Worm (Caenorhabditis elegans) whole organism, L4 larva: ENCODE data around the gene srx-59.

Source experiments
- F10B5.3 ChIP-seq: sonication (generic microtip); optimal IDR thresholded peaks from 2 replicates; lab custom pipeline; 2016; ENCODE audit warnings: mild to moderate bottlenecking, missing genetic modification characterization, missing compliant biosample characterization
- F26F4.8 ChIP-seq: fragments of 200-800 bp; sonication (Bioruptor generic); conservative IDR thresholded peaks from 2 replicates; pipeline ENCODE4 v1.3.6; 2022; ENCODE audit warnings: missing genetic modification characterization, missing compliant biosample characterization
- F37D6.2 ChIP-seq: sonication (generic microtip); optimal IDR thresholded peaks from 2 replicates; lab custom pipeline; 2016; ENCODE audit warnings: mild to moderate bottlenecking, missing genetic modification characterization, missing compliant biosample characterization
- F44E2.7 ChIP-seq: fragments of 200-800 bp; sonication (Bioruptor generic); IDR thresholded peaks from 2 replicates; pipeline ENCODE4 v2.1.2; 2022; ENCODE audit warnings: missing genetic modification characterization, missing compliant biosample characterization
- Y105C5A.15 ChIP-seq: fragments of 200-800 bp; sonication (Bioruptor generic); IDR thresholded peaks from 2 replicates; pipeline ENCODE4 v1.3.6; 2022; ENCODE audit warnings: missing genetic modification characterization, missing compliant biosample characterization
- Y5F2A.4 ChIP-seq: fragments of 200-800 bp; sonication (Bioruptor generic); optimal IDR thresholded peaks from 2 replicates; lab custom pipeline; 2018; ENCODE audit warnings: mild to moderate bottlenecking, missing genetic modification characterization, missing compliant biosample characterization
- Y75B8A.6 ChIP-seq: fragments of 200-800 bp; sonication (Bioruptor generic); IDR thresholded peaks from 2 replicates; pipeline ENCODE4 v1.3.6; 2022; ENCODE audit warnings: missing genetic modification reagents, missing genetic modification characterization, missing compliant biosample characterization
- aha-1 ChIP-seq: fragments of 150-350 bp; peaks from one replicate; lab custom pipeline; 2014; ENCODE audit warnings: missing biosample characterization, missing genetic modification characterization
- ceh-20 ChIP-seq: fragments of 200-800 bp; sonication (Bioruptor generic); IDR thresholded peaks from 2 replicates; pipeline ENCODE4 v1.3.6; 2022; ENCODE audit warnings: missing genetic modification reagents, missing genetic modification characterization, missing compliant biosample characterization
- ceh-62 ChIP-seq: sonication (generic microtip); optimal IDR thresholded peaks from 2 replicates; lab custom pipeline; 2017; ENCODE audit warnings: missing biosample characterization, missing genetic modification characterization
- ctbp-1 ChIP-seq: fragments of 200-800 bp; sonication (Bioruptor generic); IDR thresholded peaks from 2 replicates; pipeline ENCODE4 v1.3.6; 2022; ENCODE audit warnings: missing genetic modification reagents, missing genetic modification characterization, missing compliant biosample characterization
- daf-16 ChIP-seq, 3 experiments: sonication (generic microtip); optimal IDR thresholded peaks; 2 replicates each; lab custom pipeline; 2016 to 2017; ENCODE audit warnings: missing genetic modification characterization in 3 of 3, missing genetic modification reagents in 3 of 3, mild to moderate bottlenecking in 2 of 3, missing compliant biosample characterization in 2 of 3, missing biosample characterization in 1 of 3, moderate library complexity in 1 of 3
- dmd-6 ChIP-seq: fragments of 200-800 bp; sonication (Bioruptor generic); IDR thresholded peaks from 2 replicates; pipeline ENCODE4 v1.3.6; 2022; ENCODE audit warnings: missing genetic modification reagents, missing genetic modification characterization, missing compliant biosample characterization
- dmd-8 ChIP-seq: fragments of 200-800 bp; sonication (Bioruptor generic); IDR thresholded peaks from 2 replicates; pipeline ENCODE4 v1.3.6; 2022; ENCODE audit warnings: missing genetic modification characterization, missing compliant biosample characterization
- dve-1 ChIP-seq: sonication (generic microtip); optimal IDR thresholded peaks from 2 replicates; lab custom pipeline; 2017; ENCODE audit warnings: antibody characterized with exemption, mild to moderate bottlenecking, missing genetic modification characterization, missing compliant biosample characterization; ENCODE audit not compliant: insufficient read depth
- egl-27 ChIP-seq: sonication (generic microtip); optimal IDR thresholded peaks from 3 replicates; lab custom pipeline; 2017; ENCODE audit warnings: missing biosample characterization, missing genetic modification reagents, missing genetic modification characterization
- gei-8 ChIP-seq: fragments of 200-800 bp; sonication (Bioruptor generic); optimal IDR thresholded peaks from 2 replicates; lab custom pipeline; 2018; ENCODE audit warnings: mild to moderate bottlenecking, missing genetic modification characterization, missing compliant biosample characterization
- hlh-30 ChIP-seq: sonication (generic microtip); optimal IDR thresholded peaks from 2 replicates; lab custom pipeline; 2017; ENCODE audit warnings: antibody characterized with exemption, mild to moderate bottlenecking, missing genetic modification characterization, missing compliant biosample characterization; ENCODE audit not compliant: insufficient read depth
- jun-1 ChIP-seq: fragments of 150-350 bp; optimal IDR thresholded peaks from 2 replicates; lab custom pipeline; 2014; ENCODE audit warnings: missing biosample characterization, missing genetic modification reagents, missing genetic modification characterization
- lim-7 ChIP-seq: fragments of 200-800 bp; sonication (Bioruptor generic); IDR thresholded peaks from 2 replicates; pipeline ENCODE4 v1.3.6; 2022; ENCODE audit warnings: missing genetic modification characterization, missing compliant biosample characterization
- lin-38 ChIP-seq: fragments of 200-800 bp; sonication (Bioruptor generic); IDR thresholded peaks from 2 replicates; pipeline ENCODE4 v1.3.6; 2022; ENCODE audit warnings: missing genetic modification reagents, missing genetic modification characterization, missing compliant biosample characterization
- lsy-2 ChIP-seq, 2 experiments: fragments of 150-350 bp in 1 of 2; sonication (generic microtip) in 1 of 2; optimal IDR thresholded peaks; 2 replicates each; lab custom pipeline; 2014 to 2017; ENCODE audit warnings: missing biosample characterization in 2 of 2, missing genetic modification characterization in 2 of 2
- mdl-1 ChIP-seq, 2 experiments: fragments of 150-350 bp in 1 of 2; sonication (generic microtip) in 1 of 2; optimal IDR thresholded peaks; 2 replicates each; lab custom pipeline; 2014 to 2017; ENCODE audit warnings: missing biosample characterization in 2 of 2, missing genetic modification characterization in 2 of 2
- mdt-29 ChIP-seq: fragments of 200-800 bp; sonication (Bioruptor generic); IDR thresholded peaks from 2 replicates; pipeline ENCODE4 v1.3.6; 2022; ENCODE audit warnings: missing genetic modification reagents, missing genetic modification characterization, missing compliant biosample characterization
- mep-1 ChIP-seq: fragments of 150-350 bp; sonication (generic microtip); optimal IDR thresholded peaks from 3 replicates; lab custom pipeline; 2014; ENCODE audit warnings: missing biosample characterization, missing genetic modification characterization
- mxl-3 ChIP-seq: fragments of 200-800 bp; sonication (Bioruptor generic); optimal IDR thresholded peaks from 2 replicates; lab custom pipeline; 2018; ENCODE audit warnings: mild to moderate bottlenecking, missing genetic modification characterization, missing compliant biosample characterization
- nhr-10 ChIP-seq: fragments of 150-350 bp; optimal IDR thresholded peaks from 2 replicates; lab custom pipeline; 2014; ENCODE audit warnings: missing biosample characterization, missing genetic modification characterization
- nhr-102 ChIP-seq: sonication (generic microtip); optimal IDR thresholded peaks from 2 replicates; lab custom pipeline; 2016; ENCODE audit warnings: mild to moderate bottlenecking, missing genetic modification characterization, moderate library complexity, missing compliant biosample characterization
- nhr-11 ChIP-seq: fragments of 150-350 bp; optimal IDR thresholded peaks from 2 replicates; lab custom pipeline; 2014; ENCODE audit warnings: missing biosample characterization, missing genetic modification characterization
- nhr-111 ChIP-seq: fragments of 200-800 bp; sonication (Bioruptor generic); optimal IDR thresholded peaks from 2 replicates; lab custom pipeline; 2018; ENCODE audit warnings: mild to moderate bottlenecking, missing genetic modification characterization, missing compliant biosample characterization
- nhr-25 ChIP-seq: sonication (generic microtip); optimal IDR thresholded peaks from 2 replicates; lab custom pipeline; 2017; ENCODE audit warnings: missing genetic modification characterization, mild to moderate bottlenecking, missing compliant biosample characterization, antibody characterized with exemption, moderate library complexity, borderline replicate concordance; ENCODE audit not compliant: insufficient read depth
- nhr-28 ChIP-seq: fragments of 150-350 bp; optimal IDR thresholded peaks from 2 replicates; lab custom pipeline; 2014; ENCODE audit warnings: missing biosample characterization, missing genetic modification characterization
- nhr-41 ChIP-seq: fragments of 200-800 bp; sonication (Bioruptor generic); IDR thresholded peaks from 2 replicates; pipeline ENCODE4 v1.3.6; 2022; ENCODE audit warnings: missing genetic modification reagents, missing genetic modification characterization, missing compliant biosample characterization
- nhr-48 ChIP-seq: sonication (generic microtip); optimal IDR thresholded peaks from 2 replicates; lab custom pipeline; 2016; ENCODE audit warnings: mild to moderate bottlenecking, missing genetic modification characterization, missing compliant biosample characterization
- php-3 ChIP-seq: fragments of 200-800 bp; sonication (Bioruptor generic); IDR thresholded peaks from 2 replicates; pipeline ENCODE4 v1.3.6; 2022; ENCODE audit warnings: missing genetic modification reagents, missing genetic modification characterization, missing compliant biosample characterization
- pqm-1 ChIP-seq: sonication (generic microtip); optimal IDR thresholded peaks from 2 replicates; lab custom pipeline; 2017; ENCODE audit warnings: missing biosample characterization, missing genetic modification characterization
- set-16 ChIP-seq: fragments of 200-800 bp; sonication (Bioruptor generic); IDR thresholded peaks from 2 replicates; pipeline ENCODE4 v1.3.6; 2022; ENCODE audit warnings: missing genetic modification reagents, missing genetic modification characterization, missing compliant biosample characterization
- spr-3 ChIP-seq: fragments of 200-800 bp; sonication (Bioruptor generic); optimal IDR thresholded peaks from 2 replicates; lab custom pipeline; 2018; ENCODE audit warnings: mild to moderate bottlenecking, missing genetic modification characterization, missing compliant biosample characterization
- unc-130 ChIP-seq: sonication (generic microtip); optimal IDR thresholded peaks from 2 replicates; lab custom pipeline; 2016; ENCODE audit warnings: missing genetic modification reagents, missing genetic modification characterization, missing compliant biosample characterization
- unc-39 ChIP-seq: sonication (generic microtip); optimal IDR thresholded peaks from 2 replicates; lab custom pipeline; 2017; ENCODE audit warnings: missing biosample characterization, missing genetic modification characterization
- zag-1 ChIP-seq: fragments of 150-350 bp; optimal IDR thresholded peaks from 2 replicates; lab custom pipeline; 2014; ENCODE audit warnings: missing biosample characterization, missing genetic modification characterization
- zfp-2 ChIP-seq: sonication (generic microtip); optimal IDR thresholded peaks from 2 replicates; lab custom pipeline; 2016; ENCODE audit warnings: mild to moderate bottlenecking, missing genetic modification characterization, missing compliant biosample characterization

srx-59 gene

ce11 chrV:6993999-6994398 is 22.3 kb downstream of the srx-59 start (continued):
- TF ChIP-seq F44E2.7 (GFP tag; lab: Robert Waterston, UW) (no peak), nhr-10 (peak; percentile 80), gei-8 (GFP tag; lab: Kevin White, UChicago) (peak; percentile 47), nhr-11 (tag; lab: Kevin White, UChicago) (no peak), set-16 (GFP tag; lab: Robert Waterston, UW) (no peak)
- TF ChIP-seq, all 104 proteins: peak for 21

ce11 chrV:6997041-6997552 is 25.4 kb downstream of the srx-59 start, which contains the start of gene nhr-107:
TSS of gene nhr-107 (minus strand) at chrV:6997091.
- TF ChIP-seq php-3 (GFP tag; lab: Robert Waterston, UW) (peak; percentile 18; the same call in 1 of the 2 replicates), lin-38 (GFP tag; lab: Robert Waterston, UW) (no peak), unc-39 (no peak), dmd-6 (GFP tag; lab: Robert Waterston, UW) (peak; percentile 13), nhr-41 (no peak), set-16 (GFP tag; lab: Robert Waterston, UW) (no peak), dmd-8 (GFP tag; lab: Robert Waterston, UW) (no peak), ceh-20 (GFP tag; lab: Robert Waterston, UW) (no peak), Y105C5A.15 (GFP tag; lab: Robert Waterston, UW) (no peak), daf-16 (GFP tag; optimal IDR thresholded peaks at IDR 0.05; lab: Kevin White, UChicago) (no peak), daf-16 (tag; optimal IDR thresholded peaks at IDR 0.05; lab: Kevin White, UChicago) (peak; percentile 78), F37D6.2 (no peak), nhr-48 (tag; lab: Kevin White, UChicago) (no peak), ceh-62 (tag; lab: Kevin White, UChicago) (no peak), spr-3 (no peak), F26F4.8 (GFP tag; lab: Robert Waterston, UW) (no peak), egl-27 (tag; lab: Kevin White, UChicago) (no peak), F10B5.3 (tag; lab: Kevin White, UChicago) (no peak), mdt-29 (GFP tag; lab: Robert Waterston, UW) (no peak), mdl-1 (tag; optimal IDR thresholded peaks at IDR 0.05; lab: Kevin White, UChicago) (no peak), ctbp-1 (no peak), dve-1 (tag; lab: Kevin White, UChicago) (peak; percentile 24), Y75B8A.6 (no peak), jun-1 (tag; lab: Kevin White, UChicago) (no peak), nhr-28 (tag; lab: Kevin White, UChicago) (peak; percentile 96), gei-8 (GFP tag; lab: Kevin White, UChicago) (no peak), zag-1 (tag; lab: Kevin White, UChicago) (no peak), pqm-1 (tag; lab: Kevin White, UChicago) (no peak), lsy-2 (tag; optimal IDR thresholded peaks at IDR 0.05; lab: Kevin White, UChicago) (peak in 1 of 2 experiments; percentile 19), nhr-102 (tag; lab: Kevin White, UChicago) (no peak), Y5F2A.4 (GFP tag; lab: Kevin White, UChicago) (no peak), mxl-3 (GFP tag; lab: Kevin White, UChicago) (no peak), unc-130 (GFP tag; lab: Kevin White, UChicago) (no peak), F44E2.7 (GFP tag; lab: Robert Waterston, UW) (no peak), aha-1 (no peak), lim-7 (GFP tag; lab: Robert Waterston, UW) (no peak), nhr-111 (GFP tag; lab: Kevin White, UChicago) (no peak), mep-1 (tag; lab: Kevin White, UChicago) (no peak), zfp-2 (tag; lab: Kevin White, UChicago) (no peak), hlh-30 (tag; lab: Kevin White, UChicago) (no peak), nhr-25 (tag; lab: Kevin White, UChicago) (no peak)
